Fruit fly (Drosophila melanogaster) whole organism, prepupa: ENCODE measurements around the gene mask.

ENCODE experiments used
- CG10669 ChIP-seq: fragments of 200-800 bp; sonication (Bioruptor generic); optimal IDR thresholded peaks from 3 replicates; lab custom pipeline; 2018; ENCODE audit warnings: missing biosample characterization, mild to moderate bottlenecking, missing genetic modification characterization, moderate library complexity
- CG11902 ChIP-seq: fragments of 200-800 bp; sonication (Bioruptor generic); optimal IDR thresholded peaks from 3 replicates; lab custom pipeline; 2016; ENCODE audit warnings: missing biosample characterization, missing genetic modification characterization
- CG15336 ChIP-seq: fragments of 200-800 bp; sonication (Bioruptor generic); IDR thresholded peaks from 2 replicates; pipeline ENCODE4 v1.3.6; 2022; ENCODE audit warnings: missing biosample characterization, missing genetic modification characterization
- CG16779 ChIP-seq: fragments of 200-800 bp; sonication (Bioruptor generic); optimal IDR thresholded peaks from 3 replicates; lab custom pipeline; 2017; ENCODE audit warnings: missing biosample characterization, mild to moderate bottlenecking, missing genetic modification characterization
- CG3032 ChIP-seq: fragments of 200-800 bp; optimal IDR thresholded peaks from 2 replicates; lab custom pipeline; 2019; ENCODE audit warnings: missing biosample characterization, mild to moderate bottlenecking, missing genetic modification characterization, moderate library complexity
- CG31627 ChIP-seq: fragments of 200-800 bp; sonication (Bioruptor generic); optimal IDR thresholded peaks from 3 replicates; lab custom pipeline; 2016; ENCODE audit warnings: missing biosample characterization, missing genetic modification characterization
- CG32006 ChIP-seq: fragments of 200-800 bp; sonication (Bioruptor generic); optimal IDR thresholded peaks from 3 replicates; lab custom pipeline; 2017; ENCODE audit warnings: missing biosample characterization, mild to moderate bottlenecking, missing genetic modification characterization
- CG34406 ChIP-seq: fragments of 200-800 bp; sonication (Bioruptor generic); optimal IDR thresholded peaks from 3 replicates; lab custom pipeline; 2016; ENCODE audit warnings: missing biosample characterization, missing genetic modification characterization
- CG3919 ChIP-seq: fragments of 200-800 bp; sonication (Bioruptor generic); optimal IDR thresholded peaks from 3 replicates; lab custom pipeline; 2016; ENCODE audit warnings: missing biosample characterization, missing genetic modification characterization
- CG4318 ChIP-seq: fragments of 200-800 bp; sonication (Bioruptor generic); optimal IDR thresholded peaks from 3 replicates; lab custom pipeline; 2017; ENCODE audit warnings: missing biosample characterization, mild to moderate bottlenecking, missing genetic modification characterization
- CG6163 ChIP-seq: fragments of 200-800 bp; sonication (Bioruptor generic); IDR thresholded peaks from 3 replicates; pipeline ENCODE4 v1.3.6; 2022; ENCODE audit warnings: missing biosample characterization, missing genetic modification characterization
- CG6276 ChIP-seq: fragments of 200-800 bp; sonication (Bioruptor generic); optimal IDR thresholded peaks from 2 replicates; lab custom pipeline; 2017; ENCODE audit warnings: missing biosample characterization, mild to moderate bottlenecking, missing genetic modification characterization
- CG6792 ChIP-seq: fragments of 200-800 bp; sonication (Bioruptor generic); optimal IDR thresholded peaks from 3 replicates; lab custom pipeline; 2016; ENCODE audit warnings: missing biosample characterization, missing genetic modification characterization
- CG6808 ChIP-seq: fragments of 200-800 bp; sonication (Bioruptor generic); optimal IDR thresholded peaks from 3 replicates; lab custom pipeline; 2017; ENCODE audit warnings: missing biosample characterization, missing genetic modification characterization, mild to moderate bottlenecking, moderate library complexity, missing genetic modification reagents
- CG6854 ChIP-seq: fragments of 200-800 bp; sonication (Bioruptor generic); optimal IDR thresholded peaks from 2 replicates; lab custom pipeline; 2017; ENCODE audit warnings: missing biosample characterization, mild to moderate bottlenecking, missing genetic modification characterization
- CG7368 ChIP-seq: fragments of 200-800 bp; sonication (Bioruptor generic); optimal IDR thresholded peaks from 3 replicates; lab custom pipeline; 2016; ENCODE audit warnings: missing biosample characterization, missing genetic modification characterization
- CG8119 ChIP-seq: fragments of 200-800 bp; sonication (Bioruptor generic); IDR thresholded peaks from 3 replicates; pipeline ENCODE4 v1.3.6; 2022; ENCODE audit warnings: missing biosample characterization, missing genetic modification characterization
- CG8319 ChIP-seq: fragments of 200-800 bp; sonication (Bioruptor generic); optimal IDR thresholded peaks from 3 replicates; lab custom pipeline; 2016; ENCODE audit warnings: missing biosample characterization, missing genetic modification characterization
- CG8632 ChIP-seq: fragments of 200-800 bp; sonication (Bioruptor generic); optimal IDR thresholded peaks from 3 replicates; lab custom pipeline; 2016; ENCODE audit warnings: missing biosample characterization, missing genetic modification characterization
- CG9139 ChIP-seq: fragments of 200-800 bp; sonication (Bioruptor generic); optimal IDR thresholded peaks from 3 replicates; lab custom pipeline; 2017; ENCODE audit warnings: missing biosample characterization, mild to moderate bottlenecking, missing genetic modification characterization
- Eip75B ChIP-seq: fragments of 200-800 bp; sonication (Bioruptor generic); optimal IDR thresholded peaks from 3 replicates; lab custom pipeline; 2016; ENCODE audit warnings: missing biosample characterization, missing genetic modification characterization
- Eip78C ChIP-seq: fragments of 200-800 bp; sonication (Bioruptor generic); peaks from one replicate; lab custom pipeline; 2016; ENCODE audit warnings: missing biosample characterization, missing genetic modification characterization
- Ets96B ChIP-seq: fragments of 200-800 bp; optimal IDR thresholded peaks from 2 replicates; lab custom pipeline; 2019; ENCODE audit warnings: missing biosample characterization, mild to moderate bottlenecking, missing genetic modification characterization, moderate library complexity
- Hr38 ChIP-seq: sonication (Bioruptor generic); optimal IDR thresholded peaks from 2 replicates; lab custom pipeline; 2016; ENCODE audit warnings: missing biosample characterization, missing genetic modification characterization
- Hr39 ChIP-seq: fragments of 200-800 bp; sonication (Bioruptor generic); optimal IDR thresholded peaks from 2 replicates; lab custom pipeline; 2016; ENCODE audit warnings: missing biosample characterization, missing genetic modification characterization
- Hr4 ChIP-seq: fragments of 200-800 bp; sonication (Bioruptor generic); optimal IDR thresholded peaks from 3 replicates; lab custom pipeline; 2016; ENCODE audit warnings: missing biosample characterization, missing genetic modification characterization
- Lpt ChIP-seq: fragments of 200-800 bp; sonication (Bioruptor generic); optimal IDR thresholded peaks from 3 replicates; lab custom pipeline; 2016; ENCODE audit warnings: missing biosample characterization, missing genetic modification characterization
- Smox ChIP-seq: fragments of 200-800 bp; sonication (Bioruptor generic); optimal IDR thresholded peaks from 3 replicates; lab custom pipeline; 2016; ENCODE audit warnings: missing biosample characterization, missing genetic modification characterization
- Sox102F ChIP-seq: fragments of 200-800 bp; sonication (Bioruptor generic); optimal IDR thresholded peaks from 2 replicates; lab custom pipeline; 2016; ENCODE audit warnings: missing biosample characterization, mild to moderate bottlenecking, missing genetic modification characterization
- Sox14 ChIP-seq: fragments of 200-800 bp; sonication (Bioruptor generic); optimal IDR thresholded peaks from 3 replicates; lab custom pipeline; 2016; ENCODE audit warnings: missing biosample characterization, missing genetic modification characterization
- achi ChIP-seq: fragments of 200-800 bp; sonication (Bioruptor generic); optimal IDR thresholded peaks from 3 replicates; lab custom pipeline; 2016; ENCODE audit warnings: missing biosample characterization, missing genetic modification characterization
- cyc ChIP-seq: fragments of 200-800 bp; sonication (Bioruptor generic); optimal IDR thresholded peaks from 3 replicates; lab custom pipeline; 2016; ENCODE audit warnings: missing biosample characterization, missing genetic modification characterization
- dac ChIP-seq: fragments of 200-800 bp; sonication (Bioruptor generic); optimal IDR thresholded peaks from 2 replicates; lab custom pipeline; 2017; ENCODE audit warnings: missing biosample characterization, mild to moderate bottlenecking, missing genetic modification characterization
- dsx ChIP-seq: fragments of 200-800 bp; optimal IDR thresholded peaks from 3 replicates; lab custom pipeline; 2019; ENCODE audit warnings: missing biosample characterization, mild to moderate bottlenecking, missing genetic modification characterization, moderate library complexity; ENCODE audit not compliant: poor library complexity, severe bottlenecking
- eg ChIP-seq: fragments of 200-800 bp; sonication (Bioruptor generic); IDR thresholded peaks from 3 replicates; pipeline ENCODE4 v1.3.6; 2022; ENCODE audit warnings: missing biosample characterization, missing genetic modification characterization
- esn ChIP-seq: fragments of 200-800 bp; sonication (Bioruptor generic); optimal IDR thresholded peaks from 2 replicates; lab custom pipeline; 2016; ENCODE audit warnings: missing biosample characterization, mild to moderate bottlenecking, missing genetic modification characterization, moderate library complexity
- fd85E ChIP-seq: fragments of 200-800 bp; sonication (Bioruptor generic); optimal IDR thresholded peaks from 3 replicates; lab custom pipeline; 2016; ENCODE audit warnings: missing biosample characterization, missing genetic modification characterization
- fkh ChIP-seq: fragments of 200-800 bp; sonication (Bioruptor generic); optimal IDR thresholded peaks from 3 replicates; lab custom pipeline; 2017; ENCODE audit warnings: missing biosample characterization, mild to moderate bottlenecking, missing genetic modification characterization, moderate library complexity
- lz ChIP-seq: fragments of 200-800 bp; sonication (Bioruptor generic); optimal IDR thresholded peaks from 3 replicates; lab custom pipeline; 2016; ENCODE audit warnings: missing biosample characterization, missing genetic modification characterization
- net ChIP-seq: fragments of 200-800 bp; sonication (Bioruptor generic); optimal IDR thresholded peaks from 3 replicates; lab custom pipeline; 2016; ENCODE audit warnings: missing biosample characterization, missing genetic modification characterization
- ss ChIP-seq, 2 experiments: fragments of 200-800 bp; sonication (Bioruptor generic); optimal IDR thresholded peaks; 2 replicates in 1 of 2; 3 replicates in 1 of 2; lab custom pipeline; 2017 to 2018; ENCODE audit warnings: mild to moderate bottlenecking in 2 of 2, missing biosample characterization in 2 of 2, missing genetic modification characterization in 2 of 2, moderate library complexity in 1 of 2
- svp ChIP-seq: fragments of 200-800 bp; sonication (Bioruptor generic); peaks from one replicate; lab custom pipeline; 2016; ENCODE audit warnings: missing biosample characterization, missing genetic modification characterization
- topi ChIP-seq: fragments of 200-800 bp; sonication (Bioruptor generic); optimal IDR thresholded peaks from 3 replicates; lab custom pipeline; 2016; ENCODE audit warnings: missing biosample characterization, missing genetic modification characterization
- vri ChIP-seq: fragments of 200-800 bp; sonication (Bioruptor generic); optimal IDR thresholded peaks from 3 replicates; lab custom pipeline; 2016; ENCODE audit warnings: missing biosample characterization, mild to moderate bottlenecking, missing genetic modification characterization

Gene mask

dm6 chr3R:24294784-24295555 lies 64.6 kb downstream of the mask start, which contains the start of gene crb (continued):
- TF ChIP-seq CG3919 (GFP tag; lab: Kevin White, UChicago) (peak; percentile 52), topi (GFP tag; lab: Kevin White, UChicago) (peak; percentile 35), CG11902 (no peak), Hr38 (GFP tag; lab: Kevin White, UChicago) (no peak), CG4318 (GFP tag; lab: Kevin White, UChicago) (no peak), cyc (GFP tag; lab: Kevin White, UChicago) (peak; percentile 40), eg (GFP tag; lab: Robert Waterston, UW) (peak; percentile 50; the same call in 1 of the 3 replicates), CG6163 (GFP tag; lab: Robert Waterston, UW) (peak; percentile 37; the same call in 1 of the 3 replicates), vri (GFP tag; lab: Kevin White, UChicago) (peak; percentile 69), fd85E (GFP tag; lab: Kevin White, UChicago) (no peak), CG6808 (GFP tag; lab: Kevin White, UChicago) (no peak), CG34406 (peak; percentile 33), achi (GFP tag; lab: Kevin White, UChicago) (peak; percentile 27), CG8632 (GFP tag; lab: Kevin White, UChicago) (peak; percentile 1), Hr39 (GFP tag; lab: Kevin White, UChicago) (peak; percentile 35), CG6792 (peak; percentile 25), Smox (GFP tag; lab: Kevin White, UChicago) (no peak), lz (peak; percentile 67), svp (GFP tag; lab: Kevin White, UChicago) (peak; percentile 93), Lpt (GFP tag; lab: Kevin White, UChicago) (no peak), CG31627 (GFP tag; lab: Kevin White, UChicago) (peak; percentile 38), CG6276 (GFP tag; lab: Kevin White, UChicago) (no peak), CG8119 (GFP tag; lab: Robert Waterston, UW) (no peak), net (GFP tag; lab: Kevin White, UChicago) (peak; percentile 44), CG9139 (GFP tag; lab: Kevin White, UChicago) (peak; percentile 38), fkh (GFP tag; lab: Kevin White, UChicago) (peak; percentile 45), Sox14 (GFP tag; lab: Kevin White, UChicago) (peak; percentile 67), CG7368 (GFP tag; lab: Kevin White, UChicago) (no peak), CG15336 (GFP tag; lab: Robert Waterston, UW) (no peak), Eip78C (GFP tag; lab: Kevin White, UChicago) (peak; percentile 79), dsx (peak; percentile 30), CG8319 (GFP tag; lab: Kevin White, UChicago) (no peak), CG10669 (GFP tag; lab: Kevin White, UChicago) (no peak), esn (GFP tag; lab: Kevin White, UChicago) (peak; percentile 68), ss (GFP tag; optimal IDR thresholded peaks at IDR 0.05; lab: Kevin White, UChicago) (peak; percentile 21 to 43), Hr4 (GFP tag; lab: Kevin White, UChicago) (peak; percentile 50)

dm6 chr3R:24295556-24296465 lies 65.4 kb downstream of the mask start:
- TF ChIP-seq esn (GFP tag; lab: Kevin White, UChicago) (peak; percentile 99), Eip75B (GFP tag; lab: Kevin White, UChicago) (peak; percentile 99), Sox102F (GFP tag; lab: Kevin White, UChicago) (peak; percentile 99), Hr38 (GFP tag; lab: Kevin White, UChicago) (no peak), ss (GFP tag; optimal IDR thresholded peaks at IDR 0.05; lab: Kevin White, UChicago) (peak; percentile 94 to 97), CG32006 (GFP tag; lab: Kevin White, UChicago) (peak; percentile 92), topi (GFP tag; lab: Kevin White, UChicago) (peak; percentile 99), net (GFP tag; lab: Kevin White, UChicago) (peak; percentile 97), CG6808 (GFP tag; lab: Kevin White, UChicago) (peak; percentile 94), CG8319 (GFP tag; lab: Kevin White, UChicago) (peak; percentile 83), CG8632 (GFP tag; lab: Kevin White, UChicago) (peak; percentile 97), dac (GFP tag; lab: Kevin White, UChicago) (peak; percentile 72), CG15336 (GFP tag; lab: Robert Waterston, UW) (peak; percentile 92), CG31627 (GFP tag; lab: Kevin White, UChicago) (peak; percentile 99), Ets96B (tag; lab: Kevin White, UChicago) (peak; percentile 97), achi (GFP tag; lab: Kevin White, UChicago) (peak; percentile 96), CG8119 (GFP tag; lab: Robert Waterston, UW) (peak; percentile 89), CG16779 (tag; lab: Kevin White, UChicago) (peak; percentile 88), Sox14 (GFP tag; lab: Kevin White, UChicago) (peak; percentile 99), CG7368 (GFP tag; lab: Kevin White, UChicago) (peak; percentile 94), Lpt (GFP tag; lab: Kevin White, UChicago) (peak; percentile 89), CG3032 (tag; lab: Kevin White, UChicago) (peak; percentile 95), vri (GFP tag; lab: Kevin White, UChicago) (peak; percentile 99), CG6854 (peak; percentile 87), Smox (GFP tag; lab: Kevin White, UChicago) (peak; percentile 99)
